Worm (Caenorhabditis elegans) whole organism, L4 larva: ENCODE measurements around the gene srh-128.

Source experiments
- F37D6.2 ChIP-seq: sonication (generic microtip); optimal IDR thresholded peaks from 2 replicates; lab custom pipeline; 2016; ENCODE audit warnings: mild to moderate bottlenecking, missing genetic modification characterization, missing compliant biosample characterization
- T20F7.1 ChIP-seq: fragments of 200-800 bp; sonication (Bioruptor generic); optimal IDR thresholded peaks from 2 replicates; lab custom pipeline; 2018; ENCODE audit warnings: mild to moderate bottlenecking, missing genetic modification characterization, missing compliant biosample characterization
- Y48G9A.11 ChIP-seq: fragments of 200-800 bp; sonication (Bioruptor generic); IDR thresholded peaks from 2 replicates; pipeline ENCODE4 v1.3.6; 2022; ENCODE audit warnings: missing genetic modification reagents, missing genetic modification characterization, missing compliant biosample characterization
- Y5F2A.4 ChIP-seq: fragments of 200-800 bp; sonication (Bioruptor generic); optimal IDR thresholded peaks from 2 replicates; lab custom pipeline; 2018; ENCODE audit warnings: mild to moderate bottlenecking, missing genetic modification characterization, missing compliant biosample characterization
- ZK546.5 ChIP-seq, 2 experiments: sonication (generic microtip); optimal IDR thresholded peaks; 2 replicates each; lab custom pipeline; 2017; ENCODE audit warnings: missing biosample characterization in 2 of 2, missing genetic modification characterization in 2 of 2
- aha-1 ChIP-seq: fragments of 150-350 bp; peaks from one replicate; lab custom pipeline; 2014; ENCODE audit warnings: missing biosample characterization, missing genetic modification characterization
- ceh-32 ChIP-seq: sonication (generic microtip); optimal IDR thresholded peaks from 2 replicates; lab custom pipeline; 2016; ENCODE audit warnings: mild to moderate bottlenecking, missing genetic modification characterization, missing compliant biosample characterization; ENCODE audit not compliant: poor library complexity
- ces-1 ChIP-seq: fragments of 150-350 bp; sonication (generic microtip); optimal IDR thresholded peaks from 4 replicates; lab custom pipeline; 2014; ENCODE audit warnings: missing biosample characterization, missing genetic modification reagents, missing genetic modification characterization
- daf-16 ChIP-seq, 3 experiments: sonication (generic microtip); optimal IDR thresholded peaks; 2 replicates each; lab custom pipeline; 2016 to 2017; ENCODE audit warnings: missing genetic modification characterization in 3 of 3, missing genetic modification reagents in 3 of 3, mild to moderate bottlenecking in 2 of 3, missing compliant biosample characterization in 2 of 3, missing biosample characterization in 1 of 3, moderate library complexity in 1 of 3
- daf-19 ChIP-seq: fragments of 200-800 bp; sonication (Bioruptor generic); conservative IDR thresholded peaks from 2 replicates; pipeline ENCODE4 v1.3.6; 2022; ENCODE audit warnings: missing genetic modification characterization, missing compliant biosample characterization
- dmd-6 ChIP-seq: fragments of 200-800 bp; sonication (Bioruptor generic); IDR thresholded peaks from 2 replicates; pipeline ENCODE4 v1.3.6; 2022; ENCODE audit warnings: missing genetic modification reagents, missing genetic modification characterization, missing compliant biosample characterization
- dpl-1 ChIP-seq: fragments of 150-350 bp; optimal IDR thresholded peaks from 2 replicates; lab custom pipeline; 2014; ENCODE audit warnings: missing biosample characterization, missing genetic modification reagents, missing genetic modification characterization
- dve-1 ChIP-seq: sonication (generic microtip); optimal IDR thresholded peaks from 2 replicates; lab custom pipeline; 2017; ENCODE audit warnings: antibody characterized with exemption, mild to moderate bottlenecking, missing genetic modification characterization, missing compliant biosample characterization; ENCODE audit not compliant: insufficient read depth
- egl-27 ChIP-seq: sonication (generic microtip); optimal IDR thresholded peaks from 3 replicates; lab custom pipeline; 2017; ENCODE audit warnings: missing biosample characterization, missing genetic modification reagents, missing genetic modification characterization
- fkh-10 ChIP-seq: fragments of 150-350 bp; optimal IDR thresholded peaks from 2 replicates; lab custom pipeline; 2014; ENCODE audit warnings: missing biosample characterization, missing genetic modification reagents, missing genetic modification characterization
- hif-1 ChIP-seq, 2 experiments: sonication (generic microtip); optimal IDR thresholded peaks; 2 replicates each; lab custom pipeline; 2016 to 2017; ENCODE audit warnings: missing compliant biosample characterization in 2 of 2, missing genetic modification characterization in 2 of 2, missing genetic modification reagents in 2 of 2, missing genotype in 2 of 2, mild to moderate bottlenecking in 1 of 2
- hlh-11 ChIP-seq: fragments of 200-800 bp; sonication (Bioruptor generic); optimal IDR thresholded peaks from 2 replicates; lab custom pipeline; 2018; ENCODE audit warnings: mild to moderate bottlenecking, missing genetic modification characterization, missing compliant biosample characterization
- hlh-30 ChIP-seq: sonication (generic microtip); optimal IDR thresholded peaks from 2 replicates; lab custom pipeline; 2017; ENCODE audit warnings: antibody characterized with exemption, mild to moderate bottlenecking, missing genetic modification characterization, missing compliant biosample characterization; ENCODE audit not compliant: insufficient read depth
- hmg-1.1 ChIP-seq: fragments of 200-800 bp; sonication (Bioruptor generic); IDR thresholded peaks from 2 replicates; pipeline ENCODE4 v1.3.6; 2022; ENCODE audit warnings: missing genetic modification reagents, missing genetic modification characterization, missing compliant biosample characterization
- lin-1 ChIP-seq: fragments of 200-800 bp; sonication (Bioruptor generic); IDR thresholded peaks from 2 replicates; pipeline ENCODE4 v1.3.6; 2022; ENCODE audit warnings: missing genetic modification reagents, missing genetic modification characterization, missing compliant biosample characterization
- lin-13 ChIP-seq: fragments of 150-350 bp; optimal IDR thresholded peaks from 2 replicates; lab custom pipeline; 2014; ENCODE audit warnings: missing biosample characterization, missing genetic modification reagents, missing genetic modification characterization
- lin-38 ChIP-seq: fragments of 200-800 bp; sonication (Bioruptor generic); IDR thresholded peaks from 2 replicates; pipeline ENCODE4 v1.3.6; 2022; ENCODE audit warnings: missing genetic modification reagents, missing genetic modification characterization, missing compliant biosample characterization
- lsy-2 ChIP-seq, 2 experiments: fragments of 150-350 bp in 1 of 2; sonication (generic microtip) in 1 of 2; optimal IDR thresholded peaks; 2 replicates each; lab custom pipeline; 2014 to 2017; ENCODE audit warnings: missing biosample characterization in 2 of 2, missing genetic modification characterization in 2 of 2
- mdl-1 ChIP-seq, 2 experiments: fragments of 150-350 bp in 1 of 2; sonication (generic microtip) in 1 of 2; optimal IDR thresholded peaks; 2 replicates each; lab custom pipeline; 2014 to 2017; ENCODE audit warnings: missing biosample characterization in 2 of 2, missing genetic modification characterization in 2 of 2
- mep-1 ChIP-seq: fragments of 150-350 bp; sonication (generic microtip); optimal IDR thresholded peaks from 3 replicates; lab custom pipeline; 2014; ENCODE audit warnings: missing biosample characterization, missing genetic modification characterization
- mxl-2 ChIP-seq: fragments of 200-800 bp; sonication (Bioruptor generic); conservative IDR thresholded peaks from 2 replicates; pipeline ENCODE4 v1.3.6; 2022; ENCODE audit warnings: missing genetic modification reagents, missing genetic modification characterization, missing compliant biosample characterization
- nhr-11 ChIP-seq: fragments of 150-350 bp; optimal IDR thresholded peaks from 2 replicates; lab custom pipeline; 2014; ENCODE audit warnings: missing biosample characterization, missing genetic modification characterization
- nhr-111 ChIP-seq: fragments of 200-800 bp; sonication (Bioruptor generic); optimal IDR thresholded peaks from 2 replicates; lab custom pipeline; 2018; ENCODE audit warnings: mild to moderate bottlenecking, missing genetic modification characterization, missing compliant biosample characterization
- nhr-28 ChIP-seq: fragments of 150-350 bp; optimal IDR thresholded peaks from 2 replicates; lab custom pipeline; 2014; ENCODE audit warnings: missing biosample characterization, missing genetic modification characterization
- nhr-48 ChIP-seq: sonication (generic microtip); optimal IDR thresholded peaks from 2 replicates; lab custom pipeline; 2016; ENCODE audit warnings: mild to moderate bottlenecking, missing genetic modification characterization, missing compliant biosample characterization
- nhr-6 ChIP-seq: fragments of 150-350 bp; optimal IDR thresholded peaks from 2 replicates; lab custom pipeline; 2014; ENCODE audit warnings: missing biosample characterization, missing genetic modification characterization
- pqm-1 ChIP-seq: sonication (generic microtip); optimal IDR thresholded peaks from 2 replicates; lab custom pipeline; 2017; ENCODE audit warnings: missing biosample characterization, missing genetic modification characterization
- rbr-2 ChIP-seq: sonication (generic microtip); optimal IDR thresholded peaks from 2 replicates; lab custom pipeline; 2016; ENCODE audit warnings: missing genotype, missing genetic modification characterization, missing compliant biosample characterization
- skn-1 ChIP-seq: fragments of 150-350 bp; optimal IDR thresholded peaks from 2 replicates; lab custom pipeline; 2014; ENCODE audit warnings: missing biosample characterization, missing genetic modification characterization
- snpc-1.2 ChIP-seq: fragments of 200-800 bp; sonication (Bioruptor generic); IDR thresholded peaks from 2 replicates; pipeline ENCODE4 v1.3.6; 2022; ENCODE audit warnings: missing genetic modification reagents, missing genetic modification characterization, missing compliant biosample characterization
- spr-3 ChIP-seq: fragments of 200-800 bp; sonication (Bioruptor generic); optimal IDR thresholded peaks from 2 replicates; lab custom pipeline; 2018; ENCODE audit warnings: mild to moderate bottlenecking, missing genetic modification characterization, missing compliant biosample characterization
- tag-97 ChIP-seq: fragments of 200-800 bp; sonication (Bioruptor generic); IDR thresholded peaks from 2 replicates; pipeline ENCODE4 v1.3.6; 2022; ENCODE audit warnings: missing genetic modification characterization, missing compliant biosample characterization
- tra-1 ChIP-seq: fragments of 200-800 bp; sonication (Bioruptor generic); IDR thresholded peaks from 2 replicates; pipeline ENCODE4 v1.3.6; 2022; ENCODE audit warnings: missing genetic modification reagents, missing genetic modification characterization, missing compliant biosample characterization
- unc-62 ChIP-seq, 3 experiments: fragments of 150-350 bp in 1 of 3; sonication (generic microtip); optimal IDR thresholded peaks in 2 of 3; peaks in 1 of 3; 1 replicate in 1 of 3; 2 replicates in 2 of 3; lab custom pipeline; 2014 to 2017; ENCODE audit warnings: missing biosample characterization in 3 of 3, missing genetic modification characterization in 3 of 3, missing genetic modification reagents in 3 of 3, missing genotype in 1 of 3
- vab-7 ChIP-seq: fragments of 200-800 bp; sonication (Bioruptor generic); IDR thresholded peaks from 2 replicates; pipeline ENCODE4 v1.3.6; 2022; ENCODE audit warnings: missing genetic modification reagents, missing genetic modification characterization, missing compliant biosample characterization
- zfp-3 ChIP-seq: fragments of 200-800 bp; sonication (Bioruptor generic); conservative IDR thresholded peaks from 2 replicates; pipeline ENCODE4 v1.3.6; 2022; ENCODE audit warnings: missing genetic modification reagents, missing genetic modification characterization, missing compliant biosample characterization
- ztf-11 ChIP-seq: fragments of 150-350 bp; optimal IDR thresholded peaks from 2 replicates; lab custom pipeline; 2014; ENCODE audit warnings: missing biosample characterization, missing genetic modification characterization

srh-128 gene

DNA sequence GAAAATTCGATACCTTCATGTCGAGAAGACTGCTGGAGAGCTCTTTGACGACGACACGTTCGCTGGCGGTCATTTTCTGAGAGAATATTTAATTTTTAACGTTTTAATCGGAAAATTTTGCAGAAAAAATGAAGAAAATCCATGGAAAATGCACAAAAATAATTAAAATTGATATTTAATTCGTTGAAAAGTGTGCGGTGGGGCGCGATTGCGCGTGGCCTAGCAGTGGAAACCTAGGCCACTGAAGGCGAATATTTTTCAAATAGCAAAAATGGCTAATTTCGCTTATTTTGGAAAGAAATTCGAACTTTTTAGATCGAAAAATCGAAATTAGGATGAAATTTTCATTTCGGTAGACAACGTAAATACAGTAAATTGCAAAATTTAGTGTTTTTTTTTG is 47.4 kb upstream of the srh-128 start, which contains the start of gene F29A7.6 (continued):
- no peak for TF ChIP-seq ZK546.5 (tag; optimal IDR thresholded peaks at IDR 0.05; lab: Kevin White, UChicago)
- no peak for TF ChIP-seq mxl-2 (GFP tag; lab: Robert Waterston, UW)
- no peak for TF ChIP-seq snpc-1.2 (GFP tag; lab: Robert Waterston, UW)
- TF ChIP-seq spr-3 (GFP tag; lab: Kevin White, UChicago) = no peak
- peak; percentile 49 for TF ChIP-seq rbr-2
- no peak for TF ChIP-seq skn-1 (tag; lab: Kevin White, UChicago)
- no peak for TF ChIP-seq mdl-1 (tag; optimal IDR thresholded peaks at IDR 0.05; lab: Kevin White, UChicago)
- no peak for TF ChIP-seq Y5F2A.4 (GFP tag; lab: Kevin White, UChicago)
- no peak for TF ChIP-seq ceh-32
- TF ChIP-seq tag-97 (GFP tag; lab: Robert Waterston, UW) = no peak
- TF ChIP-seq ztf-11 (tag; lab: Kevin White, UChicago) = no peak
- no peak for TF ChIP-seq F37D6.2 (tag; lab: Kevin White, UChicago)
- no peak for TF ChIP-seq mep-1 (tag; lab: Kevin White, UChicago)
- no peak for TF ChIP-seq unc-62 (GFP tag; optimal IDR thresholded peaks at IDR 0.05 in 1 of 2; lab: Kevin White, UChicago)
- TF ChIP-seq unc-62 (tag; optimal IDR thresholded peaks at IDR 0.05; lab: Kevin White, UChicago) = no peak
- TF ChIP-seq nhr-6 (tag; lab: Kevin White, UChicago) = peak; percentile 3
- TF ChIP-seq egl-27 (tag; lab: Kevin White, UChicago) = no peak
- no peak for TF ChIP-seq hlh-30 (tag; lab: Kevin White, UChicago)
- TF ChIP-seq daf-19 (GFP tag; lab: Robert Waterston, UW) = no peak
- peak; percentile 98 for TF ChIP-seq lin-38 (GFP tag; lab: Robert Waterston, UW)

- TF ChIP-seq vab-7 (GFP tag; lab: Robert Waterston, UW) (no peak), T20F7.1 (GFP tag; lab: Kevin White, UChicago) (no peak), dmd-6 (GFP tag; lab: Robert Waterston, UW) (no peak), daf-16 (GFP tag; optimal IDR thresholded peaks at IDR 0.05; lab: Kevin White, UChicago) (no peak), daf-16 (tag; optimal IDR thresholded peaks at IDR 0.05; lab: Kevin White, UChicago) (peak; percentile 28), lin-38 (GFP tag; lab: Robert Waterston, UW) (peak; percentile 73), dve-1 (no peak)
These were observed 46.2 kb upstream of the srh-128 start for ce11 chrII:2751278-2751677.

- no peak for TF ChIP-seq aha-1 (tag; lab: Kevin White, UChicago)
- TF ChIP-seq daf-16 (GFP tag; optimal IDR thresholded peaks at IDR 0.05; lab: Kevin White, UChicago) = no peak
- TF ChIP-seq daf-16 (tag; optimal IDR thresholded peaks at IDR 0.05; lab: Kevin White, UChicago) = peak; percentile 49
- peak; percentile 74 for TF ChIP-seq nhr-28 (tag; lab: Kevin White, UChicago)
- TF ChIP-seq lin-1 (GFP tag; lab: Robert Waterston, UW) = no peak
- TF ChIP-seq pqm-1 = peak; percentile 18
These were observed 44.5 kb upstream of the srh-128 start, which contains the start of gene F29A7.4 for ce11 chrII:2749595-2750048. TSS of gene F29A7.4 (plus strand) at chrII:2749998.

DNA sequence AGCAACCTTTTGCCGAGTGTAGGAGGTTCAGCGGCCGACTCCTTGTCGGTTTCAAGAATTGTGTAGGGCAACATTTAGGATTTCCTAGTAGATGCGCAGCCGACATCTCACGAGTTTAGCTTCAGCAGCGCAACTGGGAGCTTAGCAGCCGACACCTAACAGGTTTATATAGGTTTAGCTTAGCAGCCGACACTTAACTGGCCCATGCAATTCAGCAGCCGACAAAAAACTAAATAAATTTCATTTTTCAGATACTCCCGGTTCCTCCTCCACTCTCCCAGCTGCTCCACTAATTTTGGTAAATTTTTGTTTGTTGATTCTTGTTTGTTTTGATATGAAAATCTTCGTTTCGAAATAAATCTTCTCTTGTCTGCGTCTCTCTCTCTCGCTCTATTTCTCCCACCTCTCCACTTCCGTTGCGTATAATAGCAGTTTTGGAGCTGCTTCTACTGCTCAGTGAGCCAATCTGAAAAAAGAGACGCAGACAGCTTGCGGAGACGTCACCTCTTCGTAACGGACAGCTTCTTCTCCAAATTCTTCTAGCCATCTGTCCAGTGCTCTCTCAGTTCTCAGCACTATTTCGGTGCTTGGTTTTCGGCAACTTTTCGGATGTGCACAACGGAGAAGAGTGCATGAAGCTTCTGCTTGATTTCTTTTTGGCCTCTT is 43.0 kb upstream of the srh-128 start:
- peak; percentile 27 for TF ChIP-seq hlh-11 (tag; lab: Kevin White, UChicago)
- TF ChIP-seq Y48G9A.11 = no peak
- peak in 1 of 2 experiments; percentile 99 for TF ChIP-seq unc-62 (GFP tag; optimal IDR thresholded peaks at IDR 0.05 in 1 of 2; lab: Kevin White, UChicago)
- TF ChIP-seq unc-62 (tag; optimal IDR thresholded peaks at IDR 0.05; lab: Kevin White, UChicago) = no peak
- no peak for TF ChIP-seq nhr-48 (tag; lab: Kevin White, UChicago)
- peak; percentile 73 for TF ChIP-seq rbr-2
- no peak for TF ChIP-seq daf-19 (GFP tag; lab: Robert Waterston, UW)
- no peak for TF ChIP-seq dmd-6 (GFP tag; lab: Robert Waterston, UW)
- no peak for TF ChIP-seq lin-13
- no peak for TF ChIP-seq snpc-1.2 (GFP tag; lab: Robert Waterston, UW)
- TF ChIP-seq ces-1 (GFP tag; lab: Kevin White, UChicago) = no peak
- no peak for TF ChIP-seq mxl-2 (GFP tag; lab: Robert Waterston, UW)
- TF ChIP-seq fkh-10 (GFP tag; lab: Kevin White, UChicago) = peak; percentile 75
- peak in 1 of 2 experiments; percentile 58 for TF ChIP-seq lsy-2 (tag; optimal IDR thresholded peaks at IDR 0.05; lab: Kevin White, UChicago)
- no peak for TF ChIP-seq nhr-111
- TF ChIP-seq tra-1 = no peak
- TF ChIP-seq hif-1 (tag; optimal IDR thresholded peaks at IDR 0.05; lab: Kevin White, UChicago) = peak in 1 of 2 experiments; percentile 33
- TF ChIP-seq dpl-1 (GFP tag; lab: Kevin White, UChicago) = peak; percentile 5
- TF ChIP-seq nhr-11 (tag; lab: Kevin White, UChicago) = peak; percentile 47
- peak; percentile 55; the same call in 1 of the 2 replicates for TF ChIP-seq hmg-1.1 (GFP tag; lab: Robert Waterston, UW)
- TF ChIP-seq zfp-3 (GFP tag; lab: Robert Waterston, UW) = no peak
